Worm (Caenorhabditis elegans) whole organism, L1 larva: Measurements from ENCODE around the gene chmp-7.

Experiments
- C04F5.9 ChIP-seq: sonication (generic microtip); optimal IDR thresholded peaks from 2 replicates; lab custom pipeline; 2016; ENCODE audit warnings: missing genetic modification characterization, missing compliant biosample characterization
- F16B12.6 ChIP-seq: fragments of 150-350 bp; optimal IDR thresholded peaks from 2 replicates; lab custom pipeline; 2014; ENCODE audit warnings: missing biosample characterization, missing genetic modification characterization
- Y116A8C.19 ChIP-seq: sonication (generic microtip); optimal IDR thresholded peaks from 2 replicates; lab custom pipeline; 2016; ENCODE audit warnings: missing compliant biosample characterization, missing genetic modification characterization, borderline replicate concordance
- aha-1 ChIP-seq: fragments of 150-350 bp; optimal IDR thresholded peaks from 2 replicates; lab custom pipeline; 2014; ENCODE audit warnings: missing biosample characterization, missing genetic modification characterization
- ama-1 ChIP-seq: fragments of 150-350 bp; optimal IDR thresholded peaks from 2 replicates; lab custom pipeline; 2014
- blmp-1 ChIP-seq: fragments of 150-350 bp; optimal IDR thresholded peaks from 2 replicates; lab custom pipeline; 2014; ENCODE audit warnings: missing biosample characterization, missing genetic modification characterization
- ceh-63 ChIP-seq: fragments of 200-800 bp; sonication (Bioruptor generic); optimal IDR thresholded peaks from 2 replicates; lab custom pipeline; 2018; ENCODE audit warnings: mild to moderate bottlenecking, missing genetic modification characterization, missing compliant biosample characterization
- ceh-82 ChIP-seq, 3 experiments: fragments of 150-350 bp in 1 of 3; sonication (generic microtip) in 2 of 3; optimal IDR thresholded peaks; 2 replicates each; lab custom pipeline; 2014 to 2017; ENCODE audit warnings: missing biosample characterization in 3 of 3, missing genetic modification characterization in 3 of 3
- ceh-88 ChIP-seq: fragments of 200-800 bp; sonication (Bioruptor generic); IDR thresholded peaks from 2 replicates; pipeline ENCODE4 v1.3.6; 2022; ENCODE audit warnings: missing genetic modification characterization, missing compliant biosample characterization
- ceh-90 ChIP-seq: sonication (generic microtip); optimal IDR thresholded peaks from 2 replicates; lab custom pipeline; 2016; ENCODE audit warnings: missing genetic modification characterization, missing compliant biosample characterization
- ces-1 ChIP-seq: fragments of 150-350 bp; optimal IDR thresholded peaks from 2 replicates; lab custom pipeline; 2014; ENCODE audit warnings: missing biosample characterization, missing genetic modification reagents, missing genetic modification characterization
- dpl-1 ChIP-seq, 3 experiments: fragments of 150-350 bp in 2 of 3; sonication (generic microtip) in 1 of 3; optimal IDR thresholded peaks; 2 replicates each; lab custom pipeline; 2014 to 2017; ENCODE audit warnings: missing biosample characterization in 3 of 3, missing genetic modification characterization in 3 of 3, missing genetic modification reagents in 3 of 3
- efl-1 ChIP-seq, 4 experiments: fragments of 150-350 bp; optimal IDR thresholded peaks in 3 of 4; peaks in 1 of 4; 1 replicate in 1 of 4; 2 replicates in 3 of 4; lab custom pipeline; 2014; ENCODE audit warnings: missing biosample characterization in 2 of 4, missing genetic modification characterization in 2 of 4, missing genetic modification reagents in 2 of 4
- efl-3 ChIP-seq: fragments of 200-800 bp; sonication (Bioruptor generic); optimal IDR thresholded peaks from 2 replicates; lab custom pipeline; 2018; ENCODE audit warnings: mild to moderate bottlenecking, missing genetic modification characterization, missing compliant biosample characterization
- egl-13 ChIP-seq: sonication (generic microtip); optimal IDR thresholded peaks from 2 replicates; lab custom pipeline; 2016; ENCODE audit warnings: missing genotype, missing genetic modification reagents, missing genetic modification characterization, missing compliant biosample characterization
- egl-27 ChIP-seq, 2 experiments: fragments of 150-350 bp in 1 of 2; sonication (generic microtip); optimal IDR thresholded peaks; 3 replicates each; lab custom pipeline; 2017 to 2018; ENCODE audit warnings: missing biosample characterization in 2 of 2, missing genetic modification characterization in 2 of 2, missing genetic modification reagents in 2 of 2
- elt-2 ChIP-seq: sonication (generic microtip); optimal IDR thresholded peaks from 2 replicates; lab custom pipeline; 2016; ENCODE audit warnings: missing genetic modification characterization, mild to moderate bottlenecking, inconsistent platforms, missing compliant biosample characterization, missing genetic modification reagents
- ets-5 ChIP-seq: fragments of 200-800 bp; sonication (Bioruptor generic); IDR thresholded peaks from 2 replicates; pipeline ENCODE4 v1.3.6; 2022; ENCODE audit warnings: missing genetic modification characterization, missing compliant biosample characterization
- fkh-10 ChIP-seq: sonication (generic microtip); optimal IDR thresholded peaks from 2 replicates; lab custom pipeline; 2017; ENCODE audit warnings: missing biosample characterization, missing genetic modification reagents, missing genetic modification characterization
- fkh-4 ChIP-seq: sonication (generic microtip); optimal IDR thresholded peaks from 2 replicates; lab custom pipeline; 2016; ENCODE audit warnings: missing compliant biosample characterization, missing genetic modification characterization, borderline replicate concordance
- hlh-17 ChIP-seq: fragments of 200-800 bp; sonication (Bioruptor generic); optimal IDR thresholded peaks from 2 replicates; lab custom pipeline; 2018; ENCODE audit warnings: missing genetic modification characterization, mild to moderate bottlenecking, missing compliant biosample characterization, moderate library complexity, borderline replicate concordance
- hpl-2 ChIP-seq: fragments of 150-350 bp; optimal IDR thresholded peaks from 2 replicates; lab custom pipeline; 2014; ENCODE audit warnings: missing biosample characterization, missing genetic modification reagents, missing genetic modification characterization
- jun-1 ChIP-seq: fragments of 150-350 bp; optimal IDR thresholded peaks from 2 replicates; lab custom pipeline; 2014; ENCODE audit warnings: missing biosample characterization, missing genetic modification reagents, missing genetic modification characterization
- lin-13 ChIP-seq: fragments of 150-350 bp; optimal IDR thresholded peaks from 2 replicates; lab custom pipeline; 2014; ENCODE audit warnings: missing biosample characterization, missing genetic modification reagents, missing genetic modification characterization
- lin-14 ChIP-seq: fragments of 200-800 bp; sonication (Bioruptor generic); optimal IDR thresholded peaks from 2 replicates; lab custom pipeline; 2018; ENCODE audit warnings: mild to moderate bottlenecking, missing genetic modification characterization, moderate library complexity, missing compliant biosample characterization
- lin-39 ChIP-seq: fragments of 150-350 bp; optimal IDR thresholded peaks from 2 replicates; lab custom pipeline; 2014; ENCODE audit warnings: missing biosample characterization, missing genetic modification reagents, missing genetic modification characterization
- lsy-2 ChIP-seq, 2 experiments: fragments of 150-350 bp; optimal IDR thresholded peaks; 2 replicates each; lab custom pipeline; 2014; ENCODE audit warnings: missing biosample characterization in 2 of 2, missing genetic modification characterization in 2 of 2
- mab-9 ChIP-seq: fragments of 200-800 bp; sonication (Bioruptor generic); IDR thresholded peaks from 2 replicates; pipeline ENCODE4 v1.3.6; 2022; ENCODE audit warnings: missing genetic modification reagents, missing genetic modification characterization, missing compliant biosample characterization
- mdl-1 ChIP-seq, 2 experiments: fragments of 150-350 bp; optimal IDR thresholded peaks; 2 replicates each; lab custom pipeline; 2014 to 2017; ENCODE audit warnings: missing biosample characterization in 2 of 2, missing genetic modification characterization in 2 of 2, inconsistent platforms in 1 of 2
- mef-2 ChIP-seq: fragments of 150-350 bp; optimal IDR thresholded peaks from 2 replicates; lab custom pipeline; 2014; ENCODE audit warnings: missing biosample characterization, missing genetic modification characterization
- mep-1 ChIP-seq: fragments of 150-350 bp; optimal IDR thresholded peaks from 2 replicates; lab custom pipeline; 2014; ENCODE audit warnings: missing biosample characterization, missing genetic modification characterization
- nhr-12 ChIP-seq: sonication (generic microtip); optimal IDR thresholded peaks from 2 replicates; lab custom pipeline; 2017; ENCODE audit warnings: missing biosample characterization, missing genetic modification characterization
- nhr-237 ChIP-seq: fragments of 150-350 bp; optimal IDR thresholded peaks from 2 replicates; lab custom pipeline; 2014; ENCODE audit warnings: missing biosample characterization, missing genetic modification characterization
- nhr-71 ChIP-seq: sonication (generic microtip); optimal IDR thresholded peaks from 2 replicates; lab custom pipeline; 2016; ENCODE audit warnings: mild to moderate bottlenecking, missing genetic modification characterization, moderate library complexity, missing compliant biosample characterization
- nhr-77 ChIP-seq: fragments of 150-350 bp; optimal IDR thresholded peaks from 2 replicates; lab custom pipeline; 2014; ENCODE audit warnings: missing biosample characterization, missing genetic modification characterization
- nhr-85 ChIP-seq: sonication (generic microtip); peaks from one replicate; lab custom pipeline; 2016; ENCODE audit warnings: missing genetic modification characterization, inconsistent platforms, missing compliant biosample characterization
- pag-3 ChIP-seq: sonication (generic microtip); optimal IDR thresholded peaks from 2 replicates; lab custom pipeline; 2017; ENCODE audit warnings: missing genetic modification characterization, mild to moderate bottlenecking, missing compliant biosample characterization, antibody characterized with exemption, borderline replicate concordance; ENCODE audit not compliant: insufficient read depth
- pax-3 ChIP-seq: fragments of 200-800 bp; sonication (Bioruptor generic); optimal IDR thresholded peaks from 2 replicates; lab custom pipeline; 2018; ENCODE audit warnings: mild to moderate bottlenecking, missing genetic modification characterization, moderate library complexity, missing compliant biosample characterization
- pqm-1 ChIP-seq: sonication (generic microtip); optimal IDR thresholded peaks from 3 replicates; lab custom pipeline; 2017; ENCODE audit warnings: missing biosample characterization, missing genetic modification characterization
- rnt-1 ChIP-seq: sonication (generic microtip); optimal IDR thresholded peaks from 2 replicates; lab custom pipeline; 2016; ENCODE audit warnings: mild to moderate bottlenecking, missing genetic modification characterization, moderate library complexity, missing compliant biosample characterization
- snpc-4 ChIP-seq: fragments of 150-350 bp; optimal IDR thresholded peaks from 2 replicates; lab custom pipeline; 2014; ENCODE audit warnings: missing biosample characterization, missing genetic modification characterization
- snu-23 ChIP-seq: sonication (generic microtip); optimal IDR thresholded peaks from 2 replicates; lab custom pipeline; 2016; ENCODE audit warnings: missing genetic modification characterization, missing compliant biosample characterization
- sox-4 ChIP-seq: sonication (generic microtip); optimal IDR thresholded peaks from 2 replicates; lab custom pipeline; 2016; ENCODE audit warnings: missing genetic modification characterization, missing compliant biosample characterization
- sup-37 ChIP-seq: fragments of 200-800 bp; sonication (Bioruptor generic); optimal IDR thresholded peaks from 2 replicates; lab custom pipeline; 2018; ENCODE audit warnings: mild to moderate bottlenecking, missing genetic modification characterization, missing compliant biosample characterization
- tbx-2 ChIP-seq: sonication (generic microtip); optimal IDR thresholded peaks from 2 replicates; lab custom pipeline; 2016; ENCODE audit warnings: missing genetic modification characterization, missing compliant biosample characterization
- unc-86 ChIP-seq: sonication (generic microtip); optimal IDR thresholded peaks from 2 replicates; lab custom pipeline; 2016; ENCODE audit warnings: missing genetic modification characterization, missing compliant biosample characterization
- vab-15 ChIP-seq: sonication (generic microtip); optimal IDR thresholded peaks from 2 replicates; lab custom pipeline; 2017; ENCODE audit warnings: missing genotype, mild to moderate bottlenecking, missing genetic modification characterization, missing compliant biosample characterization
- xbp-1 ChIP-seq: sonication (generic microtip); optimal IDR thresholded peaks from 2 replicates; lab custom pipeline; 2016; ENCODE audit warnings: missing genetic modification characterization, missing compliant biosample characterization
- ztf-11 ChIP-seq, 2 experiments: sonication (generic microtip); optimal IDR thresholded peaks; 2 replicates each; lab custom pipeline; 2016 to 2017; ENCODE audit warnings: missing genetic modification characterization in 2 of 2, missing biosample characterization in 1 of 2, missing compliant biosample characterization in 1 of 2
- ztf-4 ChIP-seq: fragments of 150-350 bp; optimal IDR thresholded peaks from 2 replicates; lab custom pipeline; 2014; ENCODE audit warnings: missing biosample characterization, missing genetic modification characterization

Gene chmp-7

ce11 chrII:9098505-9098904 lies 43.7 kb downstream of the chmp-7 start, which contains the start of gene clh-5:
clh-5 (minus strand) TSS chrII:9098605.
- TF ChIP-seq nhr-12 (tag; lab: Kevin White, UChicago) (no peak), fkh-10 (no peak), lin-39 (tag; lab: Kevin White, UChicago) (no peak), ztf-11 (tag; optimal IDR thresholded peaks at IDR 0.05; lab: Kevin White, UChicago) (no peak), efl-3 (GFP tag; lab: Kevin White, UChicago) (no peak), hpl-2 (no peak), nhr-237 (no peak)
- TF ChIP-seq, all 84 proteins: peak for 0

ce11 chrII:9099017-9099416 lies 44.2 kb downstream of the chmp-7 start, which contains the start of gene T24H10.1:
T24H10.1 (plus strand) TSS chrII:9099371.
- TF ChIP-seq ces-1 (GFP tag; lab: Kevin White, UChicago) (no peak), jun-1 (peak; percentile 38), unc-86 (tag; lab: Kevin White, UChicago) (peak; percentile 71), snu-23 (GFP tag; lab: Kevin White, UChicago) (peak; percentile 81), Y116A8C.19 (tag; lab: Kevin White, UChicago) (no peak), nhr-77 (tag; lab: Kevin White, UChicago) (peak; percentile 62), tbx-2 (tag; lab: Kevin White, UChicago) (peak; percentile 71), fkh-10 (no peak), mab-9 (GFP tag; lab: Robert Waterston, UW) (no peak), vab-15 (no peak), nhr-12 (tag; lab: Kevin White, UChicago) (no peak), sox-4 (tag; lab: Kevin White, UChicago) (peak; percentile 20), fkh-4 (tag; lab: Kevin White, UChicago) (no peak), mep-1 (tag; lab: Kevin White, UChicago) (peak; percentile 89), lin-13 (GFP tag; lab: Kevin White, UChicago) (peak; percentile 45), ceh-88 (no peak), ceh-63 (no peak), efl-3 (GFP tag; lab: Kevin White, UChicago) (no peak), hpl-2 (peak; percentile 17), hlh-17 (no peak), mef-2 (peak; percentile 25), ceh-82 (tag; optimal IDR thresholded peaks at IDR 0.05; lab: Kevin White, UChicago) (peak; percentile 67 to 68 (median 67)), ama-1 (lab: Kevin White, UChicago) (no peak), pag-3 (tag; lab: Kevin White, UChicago) (peak; percentile 20), blmp-1 (peak; percentile 18), aha-1 (no peak), F16B12.6 (peak; percentile 58), xbp-1 (tag; lab: Kevin White, UChicago) (peak; percentile 71), mdl-1 (tag; optimal IDR thresholded peaks at IDR 0.05; lab: Kevin White, UChicago) (peak in 1 of 2 experiments; percentile 20), pax-3 (tag; lab: Kevin White, UChicago) (peak; percentile 14), pqm-1 (tag; lab: Kevin White, UChicago) (no peak), lsy-2 (tag; optimal IDR thresholded peaks at IDR 0.05; lab: Kevin White, UChicago) (peak; percentile 80), dpl-1 (GFP tag; optimal IDR thresholded peaks at IDR 0.05; lab: Kevin White, UChicago) (peak; percentile 71 to 82 (median 81)), nhr-71 (tag; lab: Kevin White, UChicago) (peak; percentile 88), sup-37 (GFP tag; lab: Kevin White, UChicago) (peak; percentile 58), ztf-4 (peak; percentile 36), C04F5.9 (peak; percentile 45), snpc-4 (tag; lab: Kevin White, UChicago) (peak; percentile 64), efl-1 (optimal IDR thresholded peaks at IDR 0.05; lab: Kevin White, UChicago) (peak; percentile 71 to 85), efl-1 (GFP tag; optimal IDR thresholded peaks at IDR 0.05 in 1 of 2; lab: Kevin White, UChicago) (peak; percentile 76 to 98), nhr-85 (peak; percentile 82), ets-5 (GFP tag; lab: Robert Waterston, UW) (no peak), rnt-1 (tag; lab: Kevin White, UChicago) (peak; percentile 89), lin-14 (peak; percentile 72), elt-2 (peak; percentile 11), egl-13 (peak; percentile 48), egl-27 (tag; optimal IDR thresholded peaks at IDR 0.05; lab: Kevin White, UChicago) (no peak), ceh-90 (no peak)
